Worm (Caenorhabditis elegans) whole organism, mixed stage, embryonic: Measurements from ENCODE around the gene Y47G7B.2.

Experiments
- M03D4.4 ChIP-seq: sonication (generic microtip); optimal IDR thresholded peaks from 2 replicates; lab custom pipeline; 2017; ENCODE audit warnings: mild to moderate bottlenecking, missing genetic modification characterization, missing compliant biosample characterization
- bed-3 ChIP-seq: fragments of 200-800 bp; sonication (Bioruptor generic); optimal IDR thresholded peaks from 3 replicates; lab custom pipeline; 2018; ENCODE audit warnings: mild to moderate bottlenecking, missing genetic modification characterization, moderate library complexity, missing compliant biosample characterization
- blmp-1 ChIP-seq: fragments of 150-350 bp; optimal IDR thresholded peaks from 2 replicates; lab custom pipeline; 2014; ENCODE audit warnings: missing biosample characterization, missing genetic modification characterization
- ceh-43 ChIP-seq: fragments of 200-800 bp; sonication (Bioruptor generic); optimal IDR thresholded peaks from 2 replicates; lab custom pipeline; 2018; ENCODE audit warnings: mild to moderate bottlenecking, missing genetic modification characterization, moderate library complexity, missing compliant biosample characterization
- ceh-83 ChIP-seq: fragments of 200-800 bp; sonication (Bioruptor generic); optimal IDR thresholded peaks from 2 replicates; lab custom pipeline; 2018; ENCODE audit warnings: mild to moderate bottlenecking, missing genetic modification characterization, missing compliant biosample characterization
- ces-1 ChIP-seq: fragments of 150-350 bp; optimal IDR thresholded peaks from 2 replicates; lab custom pipeline; 2014; ENCODE audit warnings: missing biosample characterization, missing genetic modification reagents, missing genetic modification characterization
- drap-1 ChIP-seq: fragments of 200-800 bp; sonication (Bioruptor generic); optimal IDR thresholded peaks from 3 replicates; lab custom pipeline; 2018; ENCODE audit warnings: mild to moderate bottlenecking, missing genetic modification characterization, missing compliant biosample characterization
- elt-3 ChIP-seq: fragments of 150-350 bp; optimal IDR thresholded peaks from 2 replicates; lab custom pipeline; 2014; ENCODE audit warnings: missing biosample characterization, missing genetic modification characterization
- flh-1 ChIP-seq: fragments of 200-800 bp; sonication (Bioruptor generic); optimal IDR thresholded peaks from 2 replicates; lab custom pipeline; 2018; ENCODE audit warnings: mild to moderate bottlenecking, missing genetic modification characterization, moderate library complexity, missing compliant biosample characterization
- ham-2 ChIP-seq: fragments of 200-800 bp; sonication (Bioruptor generic); optimal IDR thresholded peaks from 2 replicates; lab custom pipeline; 2018; ENCODE audit warnings: mild to moderate bottlenecking, missing genetic modification characterization, missing compliant biosample characterization
- hlh-1 ChIP-seq: fragments of 150-350 bp; optimal IDR thresholded peaks from 2 replicates; lab custom pipeline; 2014; ENCODE audit warnings: missing biosample characterization, missing genetic modification reagents, missing genetic modification characterization
- lin-13 ChIP-seq: fragments of 150-350 bp; optimal IDR thresholded peaks from 2 replicates; lab custom pipeline; 2014; ENCODE audit warnings: missing biosample characterization, missing genetic modification characterization
- lin-32 ChIP-seq: fragments of 200-800 bp; sonication (Bioruptor generic); optimal IDR thresholded peaks from 2 replicates; lab custom pipeline; 2018; ENCODE audit warnings: mild to moderate bottlenecking, missing genetic modification characterization, missing compliant biosample characterization
- lsy-2 ChIP-seq: fragments of 150-350 bp; optimal IDR thresholded peaks from 2 replicates; lab custom pipeline; 2014; ENCODE audit warnings: missing biosample characterization, missing genetic modification characterization
- mab-5 ChIP-seq: fragments of 150-350 bp; optimal IDR thresholded peaks from 2 replicates; lab custom pipeline; 2014; ENCODE audit warnings: missing biosample characterization, missing genetic modification characterization
- mep-1 ChIP-seq: fragments of 150-350 bp; optimal IDR thresholded peaks from 2 replicates; lab custom pipeline; 2017; ENCODE audit warnings: missing biosample characterization, missing genetic modification reagents, missing genetic modification characterization, inconsistent platforms
- mls-2 ChIP-seq: sonication (generic microtip); optimal IDR thresholded peaks from 2 replicates; lab custom pipeline; 2016; ENCODE audit warnings: mild to moderate bottlenecking, missing genetic modification characterization, moderate library complexity, missing compliant biosample characterization
- nhr-2 ChIP-seq: fragments of 150-350 bp; optimal IDR thresholded peaks from 2 replicates; lab custom pipeline; 2014; ENCODE audit warnings: missing biosample characterization, missing genetic modification characterization
- nhr-237 ChIP-seq: fragments of 150-350 bp; optimal IDR thresholded peaks from 2 replicates; lab custom pipeline; 2014; ENCODE audit warnings: missing biosample characterization, missing genetic modification characterization
- nhr-28 ChIP-seq: fragments of 150-350 bp; optimal IDR thresholded peaks from 2 replicates; lab custom pipeline; 2014; ENCODE audit warnings: missing biosample characterization, missing genetic modification characterization
- nhr-76 ChIP-seq: sonication (generic microtip); optimal IDR thresholded peaks from 2 replicates; lab custom pipeline; 2017; ENCODE audit warnings: missing biosample characterization, missing genetic modification characterization
- pha-4 ChIP-seq: fragments of 150-350 bp; optimal IDR thresholded peaks from 2 replicates; lab custom pipeline; 2018; ENCODE audit warnings: missing biosample characterization, missing genetic modification reagents, missing genetic modification characterization
- sem-2 ChIP-seq: fragments of 200-800 bp; sonication (Bioruptor generic); optimal IDR thresholded peaks from 2 replicates; lab custom pipeline; 2018; ENCODE audit warnings: mild to moderate bottlenecking, missing genetic modification characterization, missing compliant biosample characterization
- snpc-4 ChIP-seq: fragments of 150-350 bp; optimal IDR thresholded peaks from 2 replicates; lab custom pipeline; 2014; ENCODE audit warnings: missing biosample characterization, missing genetic modification characterization
- sptf-1 ChIP-seq: sonication (generic microtip); optimal IDR thresholded peaks from 2 replicates; lab custom pipeline; 2017; ENCODE audit warnings: mild to moderate bottlenecking, missing genetic modification characterization, moderate library complexity, missing compliant biosample characterization
- unc-120 ChIP-seq: sonication (generic microtip); optimal IDR thresholded peaks from 2 replicates; lab custom pipeline; 2017; ENCODE audit warnings: missing genetic modification characterization, missing compliant biosample characterization; ENCODE audit not compliant: poor library complexity, severe bottlenecking
- unc-39 ChIP-seq: fragments of 150-350 bp; optimal IDR thresholded peaks from 2 replicates; lab custom pipeline; 2014; ENCODE audit warnings: missing biosample characterization, missing genetic modification characterization
- unc-62 ChIP-seq: fragments of 150-350 bp; optimal IDR thresholded peaks from 2 replicates; lab custom pipeline; 2014; ENCODE audit warnings: missing biosample characterization, missing genetic modification reagents, missing genetic modification characterization
- zip-8 ChIP-seq: fragments of 150-350 bp; optimal IDR thresholded peaks from 2 replicates; lab custom pipeline; 2014; ENCODE audit warnings: missing biosample characterization, missing genetic modification characterization
- ztf-11 ChIP-seq: fragments of 150-350 bp; optimal IDR thresholded peaks from 2 replicates; lab custom pipeline; 2014; ENCODE audit warnings: missing biosample characterization, missing genetic modification characterization

The Y47G7B.2 gene

DNA sequence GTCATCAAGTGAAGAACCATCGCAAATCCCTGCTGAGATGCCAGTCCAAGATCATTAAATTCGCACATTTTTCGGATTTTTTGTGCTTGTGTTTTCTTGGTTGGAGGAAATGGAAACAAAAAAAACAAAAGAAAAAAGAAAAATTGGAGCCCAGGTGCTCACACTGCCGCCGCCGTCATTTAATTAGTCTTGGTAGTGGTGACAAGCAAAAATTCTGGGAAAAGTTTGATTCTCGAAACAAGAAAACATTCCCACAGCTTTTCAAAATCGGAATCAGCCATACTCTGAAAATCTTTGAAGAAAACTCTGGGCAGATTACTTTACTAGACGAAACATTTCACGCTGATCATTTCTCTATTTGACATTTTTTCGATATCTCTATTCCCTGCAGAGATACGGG is 2.6 kb downstream of the Y47G7B.2 start, which contains the start of gene srh-128:
srh-128 (minus strand) TSS at position 101 of the 400 bp plus-strand sequence.
- TF ChIP-seq lin-32 (GFP tag; lab: Kevin White, UChicago) (no peak), unc-62 (GFP tag; lab: Kevin White, UChicago) (no peak), bed-3 (GFP tag; lab: Kevin White, UChicago) (no peak), nhr-2 (tag; lab: Kevin White, UChicago) (no peak), blmp-1 (tag; lab: Kevin White, UChicago) (no peak), M03D4.4 (tag; lab: Kevin White, UChicago) (no peak)

ce11 chrII:2702757-2703156 is 5.1 kb downstream of the Y47G7B.2 start, which contains the start of gene sri-60:
sri-60 (minus strand) TSS chrII:2702857.
- TF ChIP-seq sem-2 (GFP tag; lab: Kevin White, UChicago) (no peak), ceh-43 (no peak)

ce11 chrII:2700229-2700628 is 7.6 kb downstream of the Y47G7B.2 start, which contains the start of gene sri-61:
sri-61 (minus strand) TSS chrII:2700329.
- TF ChIP-seq mep-1 (tag; lab: Kevin White, UChicago) (no peak), blmp-1 (tag; lab: Kevin White, UChicago) (no peak), nhr-28 (tag; lab: Kevin White, UChicago) (no peak), sptf-1 (tag; lab: Kevin White, UChicago) (no peak), nhr-2 (tag; lab: Kevin White, UChicago) (no peak), hlh-1 (no peak), lin-13 (tag; lab: Kevin White, UChicago) (no peak), mls-2 (tag; lab: Kevin White, UChicago) (no peak), snpc-4 (tag; lab: Kevin White, UChicago) (no peak), drap-1 (GFP tag; lab: Kevin White, UChicago) (no peak), zip-8 (tag; lab: Kevin White, UChicago) (no peak), mab-5 (tag; lab: Kevin White, UChicago) (no peak), ztf-11 (tag; lab: Kevin White, UChicago) (no peak)
- TF ChIP-seq, all 35 proteins: peak for 0

- no peak for TF ChIP-seq M03D4.4 (tag; lab: Kevin White, UChicago)
- TF ChIP-seq lsy-2 (tag; lab: Kevin White, UChicago) = no peak
- no peak for TF ChIP-seq unc-39
Measured at ce11 chrII:2698378-2698777, 9.4 kb downstream of the Y47G7B.2 start, which contains the start of gene sri-62. sri-62 (minus strand) TSS chrII:2698478.

DNA sequence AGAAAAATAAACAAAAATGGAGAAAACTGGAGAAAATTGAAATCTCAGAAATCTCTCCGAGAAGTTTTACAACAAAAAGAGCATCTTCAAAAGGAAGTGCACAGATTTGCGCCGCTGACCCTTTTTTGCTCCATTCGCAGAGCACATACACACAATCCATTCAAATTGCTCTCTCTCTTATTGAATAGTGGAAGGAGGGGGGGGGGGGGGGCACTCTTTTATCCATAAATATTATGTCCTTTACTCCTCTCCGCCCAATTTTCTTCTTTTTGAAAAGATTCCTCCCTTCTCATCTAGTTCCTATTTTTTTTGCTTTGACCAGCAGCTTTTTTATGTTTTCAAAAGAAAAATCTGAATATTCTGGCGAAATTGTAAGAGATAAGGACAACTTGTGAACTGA is 12.7 kb downstream of the Y47G7B.2 start:
- TF ChIP-seq ces-1 = peak; percentile 18
- no peak for TF ChIP-seq unc-62 (GFP tag; lab: Kevin White, UChicago)
- TF ChIP-seq nhr-2 (tag; lab: Kevin White, UChicago) = no peak
- TF ChIP-seq elt-3 (tag; lab: Kevin White, UChicago) = no peak
- TF ChIP-seq M03D4.4 (tag; lab: Kevin White, UChicago) = no peak

ce11 chrII:2692476-2692875 is 15.3 kb downstream of the Y47G7B.2 start, which contains the start of gene set-11:
set-11 (minus strand) TSS chrII:2692576.
- TF ChIP-seq nhr-28 (tag; lab: Kevin White, UChicago) (no peak), unc-120 (tag; lab: Kevin White, UChicago) (no peak), snpc-4 (tag; lab: Kevin White, UChicago) (no peak), hlh-1 (no peak), zip-8 (tag; lab: Kevin White, UChicago) (no peak), ham-2 (GFP tag; lab: Kevin White, UChicago) (no peak), ceh-43 (no peak), sem-2 (GFP tag; lab: Kevin White, UChicago) (no peak), ceh-83 (no peak), unc-39 (no peak), nhr-2 (tag; lab: Kevin White, UChicago) (no peak), nhr-76 (tag; lab: Kevin White, UChicago) (no peak), nhr-237 (tag; lab: Kevin White, UChicago) (no peak)
- TF ChIP-seq, all 35 proteins: peak for 0

- TF ChIP-seq nhr-28 (tag; lab: Kevin White, UChicago) (no peak), pha-4 (tag; lab: Kevin White, UChicago) (no peak), nhr-237 (tag; lab: Kevin White, UChicago) (no peak), ceh-43 (no peak), flh-1 (GFP tag; lab: Kevin White, UChicago) (no peak)
Measured at ce11 chrII:2690080-2690479, 17.7 kb downstream of the Y47G7B.2 start, which contains the start of gene nspf-3. nspf-3 (minus strand) TSS chrII:2690180.
